Worm (Caenorhabditis elegans) whole organism, L4 larva: ENCODE results near the gene gst-8.

Experiments
- D1046.2 ChIP-seq: fragments of 200-800 bp; sonication (Bioruptor generic); IDR thresholded peaks from 2 replicates; pipeline ENCODE4 v1.3.6; 2022; ENCODE audit warnings: missing genetic modification characterization, missing compliant biosample characterization
- F37D6.2 ChIP-seq: sonication (generic microtip); optimal IDR thresholded peaks from 2 replicates; lab custom pipeline; 2016; ENCODE audit warnings: mild to moderate bottlenecking, missing genetic modification characterization, missing compliant biosample characterization
- T26A8.4 ChIP-seq: fragments of 200-800 bp; sonication (Bioruptor generic); IDR thresholded peaks from 2 replicates; pipeline ENCODE4 v1.3.6; 2022; ENCODE audit warnings: missing genetic modification characterization, missing compliant biosample characterization
- Y105C5A.15 ChIP-seq: fragments of 200-800 bp; sonication (Bioruptor generic); IDR thresholded peaks from 2 replicates; pipeline ENCODE4 v1.3.6; 2022; ENCODE audit warnings: missing genetic modification characterization, missing compliant biosample characterization
- Y48G9A.11 ChIP-seq: fragments of 200-800 bp; sonication (Bioruptor generic); IDR thresholded peaks from 2 replicates; pipeline ENCODE4 v1.3.6; 2022; ENCODE audit warnings: missing genetic modification reagents, missing genetic modification characterization, missing compliant biosample characterization
- Y75B8A.6 ChIP-seq: fragments of 200-800 bp; sonication (Bioruptor generic); IDR thresholded peaks from 2 replicates; pipeline ENCODE4 v1.3.6; 2022; ENCODE audit warnings: missing genetic modification reagents, missing genetic modification characterization, missing compliant biosample characterization
- aly-2 ChIP-seq: sonication (generic microtip); optimal IDR thresholded peaks from 2 replicates; lab custom pipeline; 2018; ENCODE audit warnings: missing biosample characterization, missing genetic modification characterization
- ama-1 ChIP-seq: fragments of 150-350 bp; optimal IDR thresholded peaks from 2 replicates; lab custom pipeline; 2014; ENCODE audit warnings: inconsistent platforms, mixed read lengths
- ceh-28 ChIP-seq: fragments of 150-350 bp; optimal IDR thresholded peaks from 2 replicates; lab custom pipeline; 2014; ENCODE audit warnings: missing biosample characterization, missing genetic modification reagents, missing genetic modification characterization
- ceh-44 ChIP-seq: fragments of 200-800 bp; sonication (Bioruptor generic); IDR thresholded peaks from 2 replicates; pipeline ENCODE4 v1.3.6; 2022; ENCODE audit warnings: missing genetic modification reagents, missing genetic modification characterization, missing compliant biosample characterization
- daf-16 ChIP-seq, 3 experiments: sonication (generic microtip); optimal IDR thresholded peaks; 2 replicates each; lab custom pipeline; 2016 to 2017; ENCODE audit warnings: missing genetic modification characterization in 3 of 3, missing genetic modification reagents in 3 of 3, mild to moderate bottlenecking in 2 of 3, missing compliant biosample characterization in 2 of 3, missing biosample characterization in 1 of 3, moderate library complexity in 1 of 3
- dmd-6 ChIP-seq: fragments of 200-800 bp; sonication (Bioruptor generic); IDR thresholded peaks from 2 replicates; pipeline ENCODE4 v1.3.6; 2022; ENCODE audit warnings: missing genetic modification reagents, missing genetic modification characterization, missing compliant biosample characterization
- dpl-1 ChIP-seq: fragments of 150-350 bp; optimal IDR thresholded peaks from 2 replicates; lab custom pipeline; 2014; ENCODE audit warnings: missing biosample characterization, missing genetic modification reagents, missing genetic modification characterization
- dve-1 ChIP-seq: sonication (generic microtip); optimal IDR thresholded peaks from 2 replicates; lab custom pipeline; 2017; ENCODE audit warnings: antibody characterized with exemption, mild to moderate bottlenecking, missing genetic modification characterization, missing compliant biosample characterization; ENCODE audit not compliant: insufficient read depth
- egl-43 ChIP-seq: fragments of 200-800 bp; sonication (Bioruptor generic); IDR thresholded peaks from 2 replicates; pipeline ENCODE4 v1.3.6; 2022; ENCODE audit warnings: missing genetic modification reagents, missing genetic modification characterization, missing compliant biosample characterization
- fkh-10 ChIP-seq: fragments of 150-350 bp; optimal IDR thresholded peaks from 2 replicates; lab custom pipeline; 2014; ENCODE audit warnings: missing biosample characterization, missing genetic modification reagents, missing genetic modification characterization
- hlh-11 ChIP-seq: fragments of 200-800 bp; sonication (Bioruptor generic); optimal IDR thresholded peaks from 2 replicates; lab custom pipeline; 2018; ENCODE audit warnings: mild to moderate bottlenecking, missing genetic modification characterization, missing compliant biosample characterization
- hlh-30 ChIP-seq: sonication (generic microtip); optimal IDR thresholded peaks from 2 replicates; lab custom pipeline; 2017; ENCODE audit warnings: antibody characterized with exemption, mild to moderate bottlenecking, missing genetic modification characterization, missing compliant biosample characterization; ENCODE audit not compliant: insufficient read depth
- lin-13 ChIP-seq: fragments of 150-350 bp; optimal IDR thresholded peaks from 2 replicates; lab custom pipeline; 2014; ENCODE audit warnings: missing biosample characterization, missing genetic modification reagents, missing genetic modification characterization
- lin-38 ChIP-seq: fragments of 200-800 bp; sonication (Bioruptor generic); IDR thresholded peaks from 2 replicates; pipeline ENCODE4 v1.3.6; 2022; ENCODE audit warnings: missing genetic modification reagents, missing genetic modification characterization, missing compliant biosample characterization
- lir-3 ChIP-seq: sonication (generic microtip); optimal IDR thresholded peaks from 2 replicates; lab custom pipeline; 2016; ENCODE audit warnings: mild to moderate bottlenecking, missing genetic modification characterization, missing compliant biosample characterization
- lsy-2 ChIP-seq, 2 experiments: fragments of 150-350 bp in 1 of 2; sonication (generic microtip) in 1 of 2; optimal IDR thresholded peaks; 2 replicates each; lab custom pipeline; 2014 to 2017; ENCODE audit warnings: missing biosample characterization in 2 of 2, missing genetic modification characterization in 2 of 2
- madf-9 ChIP-seq: fragments of 200-800 bp; sonication (Bioruptor generic); conservative IDR thresholded peaks from 2 replicates; pipeline ENCODE4 v1.3.6; 2022; ENCODE audit warnings: missing genetic modification reagents, missing genetic modification characterization, missing compliant biosample characterization
- mdl-1 ChIP-seq, 2 experiments: fragments of 150-350 bp in 1 of 2; sonication (generic microtip) in 1 of 2; optimal IDR thresholded peaks; 2 replicates each; lab custom pipeline; 2014 to 2017; ENCODE audit warnings: missing biosample characterization in 2 of 2, missing genetic modification characterization in 2 of 2
- mes-2 ChIP-seq: sonication (generic microtip); optimal IDR thresholded peaks from 2 replicates; lab custom pipeline; 2016; ENCODE audit warnings: missing genotype, mild to moderate bottlenecking, missing genetic modification characterization, missing compliant biosample characterization; ENCODE audit not compliant: poor library complexity, severe bottlenecking
- mxl-3 ChIP-seq: fragments of 200-800 bp; sonication (Bioruptor generic); optimal IDR thresholded peaks from 2 replicates; lab custom pipeline; 2018; ENCODE audit warnings: mild to moderate bottlenecking, missing genetic modification characterization, missing compliant biosample characterization
- nhr-28 ChIP-seq: fragments of 150-350 bp; optimal IDR thresholded peaks from 2 replicates; lab custom pipeline; 2014; ENCODE audit warnings: missing biosample characterization, missing genetic modification characterization
- nhr-77 ChIP-seq: fragments of 150-350 bp; optimal IDR thresholded peaks from 2 replicates; lab custom pipeline; 2014; ENCODE audit warnings: missing biosample characterization, missing genetic modification characterization
- pha-4 ChIP-seq, 2 experiments: fragments of 150-350 bp in 1 of 2; fragments of 200-800 bp in 1 of 2; sonication (Bioruptor generic) in 1 of 2; IDR thresholded peaks in 1 of 2; optimal IDR thresholded peaks in 1 of 2; 2 replicates each; pipeline versions ENCODE4 v1.3.6 to Lab custom; 2014 to 2022; ENCODE audit warnings: missing genetic modification characterization in 2 of 2, missing genetic modification reagents in 2 of 2, missing biosample characterization in 1 of 2, missing compliant biosample characterization in 1 of 2
- php-3 ChIP-seq: fragments of 200-800 bp; sonication (Bioruptor generic); IDR thresholded peaks from 2 replicates; pipeline ENCODE4 v1.3.6; 2022; ENCODE audit warnings: missing genetic modification reagents, missing genetic modification characterization, missing compliant biosample characterization
- pqm-1 ChIP-seq: sonication (generic microtip); optimal IDR thresholded peaks from 2 replicates; lab custom pipeline; 2017; ENCODE audit warnings: missing biosample characterization, missing genetic modification characterization
- set-16 ChIP-seq: fragments of 200-800 bp; sonication (Bioruptor generic); IDR thresholded peaks from 2 replicates; pipeline ENCODE4 v1.3.6; 2022; ENCODE audit warnings: missing genetic modification reagents, missing genetic modification characterization, missing compliant biosample characterization
- snpc-4 ChIP-seq: fragments of 150-350 bp; optimal IDR thresholded peaks from 2 replicates; lab custom pipeline; 2014; ENCODE audit warnings: missing biosample characterization, missing genetic modification characterization
- unc-62 ChIP-seq, 3 experiments: fragments of 150-350 bp in 1 of 3; sonication (generic microtip); optimal IDR thresholded peaks in 2 of 3; peaks in 1 of 3; 1 replicate in 1 of 3; 2 replicates in 2 of 3; lab custom pipeline; 2014 to 2017; ENCODE audit warnings: missing biosample characterization in 3 of 3, missing genetic modification characterization in 3 of 3, missing genetic modification reagents in 3 of 3, missing genotype in 1 of 3
- ztf-7 ChIP-seq: fragments of 150-350 bp; optimal IDR thresholded peaks from 2 replicates; lab custom pipeline; 2014; ENCODE audit warnings: missing biosample characterization, missing genetic modification characterization

gst-8 gene

ce11 chrII:4857086-4857485 lies 26.4 kb upstream of the gst-8 start:
- TF ChIP-seq dpl-1 (GFP tag; lab: Kevin White, UChicago) (no peak), dve-1 (tag; lab: Kevin White, UChicago) (peak; percentile 48), mdl-1 (tag; optimal IDR thresholded peaks at IDR 0.05; lab: Kevin White, UChicago) (peak in 1 of 2 experiments; percentile 1), Y105C5A.15 (GFP tag; lab: Robert Waterston, UW) (no peak), unc-62 (GFP tag; optimal IDR thresholded peaks at IDR 0.05 in 1 of 2; lab: Kevin White, UChicago) (peak in 1 of 2 experiments; percentile 20), unc-62 (tag; optimal IDR thresholded peaks at IDR 0.05; lab: Kevin White, UChicago) (no peak), hlh-30 (tag; lab: Kevin White, UChicago) (peak; percentile 36), lin-13 (GFP tag; lab: Kevin White, UChicago) (no peak), lsy-2 (tag; optimal IDR thresholded peaks at IDR 0.05; lab: Kevin White, UChicago) (peak in 1 of 2 experiments; percentile 27), daf-16 (GFP tag; optimal IDR thresholded peaks at IDR 0.05; lab: Kevin White, UChicago) (no peak), daf-16 (tag; optimal IDR thresholded peaks at IDR 0.05; lab: Kevin White, UChicago) (peak; percentile 81), pha-4 (GFP tag; IDR thresholded peaks at IDR 0.05; lab: Robert Waterston, UW) (no peak), pha-4 (tag; optimal IDR thresholded peaks at IDR 0.05; lab: Kevin White, UChicago) (peak; percentile 47), madf-9 (GFP tag; lab: Robert Waterston, UW) (no peak), ceh-28 (tag; lab: Kevin White, UChicago) (peak; percentile 5), mxl-3 (GFP tag; lab: Kevin White, UChicago) (peak; percentile 61), mes-2 (tag; lab: Kevin White, UChicago) (peak; percentile 48), aly-2 (tag; lab: Kevin White, UChicago) (no peak), nhr-77 (peak; percentile 23), hlh-11 (tag; lab: Kevin White, UChicago) (peak; percentile 67), nhr-28 (tag; lab: Kevin White, UChicago) (peak; percentile 78), dmd-6 (peak; percentile 52; the same call in 1 of the 2 replicates), pqm-1 (peak; percentile 83)

- peak; percentile 67; the same call in 1 of the 2 replicates for TF ChIP-seq egl-43 (GFP tag; lab: Robert Waterston, UW)
- no peak for TF ChIP-seq fkh-10
- TF ChIP-seq set-16 (GFP tag; lab: Robert Waterston, UW): peak; percentile 67
- TF ChIP-seq ceh-44: no peak
- no peak for TF ChIP-seq pqm-1
- no peak for TF ChIP-seq F37D6.2 (tag; lab: Kevin White, UChicago)
- TF ChIP-seq T26A8.4 (GFP tag; lab: Robert Waterston, UW): peak; percentile 70
- no peak for TF ChIP-seq lir-3 (tag; lab: Kevin White, UChicago)
- no peak for TF ChIP-seq snpc-4
- peak; percentile 30; the same call in 1 of the 2 replicates for TF ChIP-seq pha-4 (GFP tag; IDR thresholded peaks at IDR 0.05; lab: Robert Waterston, UW)
- no peak for TF ChIP-seq pha-4 (tag; optimal IDR thresholded peaks at IDR 0.05; lab: Kevin White, UChicago)
- TF ChIP-seq lin-38: peak; percentile 35; the same call in 1 of the 2 replicates
- TF ChIP-seq ztf-7 (tag; lab: Kevin White, UChicago): no peak
- TF ChIP-seq ama-1 (lab: Kevin White, UChicago): peak; percentile 25
- TF ChIP-seq Y75B8A.6 (GFP tag; lab: Robert Waterston, UW): no peak
- no peak for TF ChIP-seq unc-62 (GFP tag; optimal IDR thresholded peaks at IDR 0.05 in 1 of 2; lab: Kevin White, UChicago)
- TF ChIP-seq unc-62 (tag; optimal IDR thresholded peaks at IDR 0.05; lab: Kevin White, UChicago): no peak
- no peak for TF ChIP-seq daf-16 (GFP tag; optimal IDR thresholded peaks at IDR 0.05; lab: Kevin White, UChicago)
- TF ChIP-seq daf-16 (tag; optimal IDR thresholded peaks at IDR 0.05; lab: Kevin White, UChicago): peak; percentile 1
- TF ChIP-seq D1046.2: 0 out of 2 replicates have a peak, but pooled peaks have one; percentile 48
- TF ChIP-seq php-3: 0 out of 2 replicates have a peak, but pooled peaks have one; percentile 6
- 0 out of 2 replicates have a peak, but pooled peaks have one; percentile 33 for TF ChIP-seq Y48G9A.11 (GFP tag; lab: Robert Waterston, UW)
Measured at ce11 chrII:4857873-4858364, 25.6 kb upstream of the gst-8 start, which contains the start of gene F11G11.5. F11G11.5 (plus strand) TSS chrII:4857923.
